Fruit fly (Drosophila melanogaster): ENCODE data around the gene bif.
A peak's percentile ranks its signal among the peaks of the same experiment; 100 is the strongest.

Gene bif

DNA sequence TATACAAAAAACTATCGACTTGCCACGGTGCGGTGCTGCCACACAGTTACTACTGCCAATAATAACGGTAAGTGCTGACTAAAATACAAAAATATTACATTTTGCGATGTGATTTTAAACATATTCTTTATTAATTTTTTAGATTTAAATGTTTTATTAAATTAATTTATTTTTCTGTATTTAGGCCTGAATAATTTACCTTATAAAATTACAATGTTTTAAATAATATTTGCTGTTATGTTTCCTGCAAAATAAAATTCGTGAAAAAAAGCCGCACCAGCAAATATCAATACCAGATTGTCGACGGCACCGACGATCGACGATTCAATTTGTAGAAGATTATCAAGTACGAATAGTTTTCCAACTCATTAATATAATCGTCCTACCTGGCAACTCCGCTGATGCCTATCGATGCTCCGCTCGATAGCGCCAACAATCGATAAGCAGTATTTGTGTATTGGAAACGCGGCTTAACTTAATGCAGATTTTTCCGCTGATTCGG, at the start of gene bif, which contains the start of gene Vlet (continued):
- TF ChIP-seq tx (GFP tag; optimal IDR thresholded peaks at IDR 0.05) (peak; percentile 29), maf-S (GFP tag; optimal IDR thresholded peaks at IDR 0.05) (no peak), CG15696 (tag; optimal IDR thresholded peaks at IDR 0.05) (peak; percentile 56), oc (tag; optimal IDR thresholded peaks at IDR 0.05) (peak; percentile 39), Optix (GFP tag; IDR thresholded peaks at IDR 0.05) (no peak), CG7556 (GFP tag; optimal IDR thresholded peaks at IDR 0.05) (peak; percentile 73), psq (GFP tag; optimal IDR thresholded peaks at IDR 0.05) (no peak), usp (GFP tag; optimal IDR thresholded peaks at IDR 0.05) (no peak), CG4707 (GFP tag; optimal IDR thresholded peaks at IDR 0.05) (no peak), Mrtf (GFP tag; IDR thresholded peaks at IDR 0.05) (no peak), nau (GFP tag; optimal IDR thresholded peaks at IDR 0.05) (no peak), CkIIα-i1 (GFP tag; IDR thresholded peaks at IDR 0.05) (no peak), zfh1 (GFP tag; IDR thresholded peaks at IDR 0.05) (0 out of 3 replicates have a peak, but pooled peaks have one; percentile 49), Lim3 (GFP tag; IDR thresholded peaks at IDR 0.05) (no peak), gfzf (GFP tag; optimal IDR thresholded peaks at IDR 0.05) (no peak), tgo (GFP tag; IDR thresholded peaks at IDR 0.05) (no peak; the same call in 2 of the 3 replicates), gcm2 (GFP tag; optimal IDR thresholded peaks at IDR 0.05) (no peak), unc-4 (GFP tag; IDR thresholded peaks at IDR 0.05; ENCODE audit: partially characterized antibody) (peak; percentile 59; the same call in 1 of the 2 replicates), CG15601 (tag; optimal IDR thresholded peaks at IDR 0.05) (peak; percentile 45), Doc3 (GFP tag; IDR thresholded peaks at IDR 0.05; ENCODE audit: partially characterized antibody) (0 out of 3 replicates have a peak, but pooled peaks have one; percentile 28), pita (GFP tag; optimal IDR thresholded peaks at IDR 0.05) (no peak), twi (tag; optimal IDR thresholded peaks at IDR 0.05) (peak; percentile 44), CG32772 (GFP tag; IDR thresholded peaks at IDR 0.05) (peak; percentile 59; the same call in 1 of the 2 replicates), Oli (tag; optimal IDR thresholded peaks at IDR 0.05) (peak; percentile 58), klu (GFP tag; IDR thresholded peaks at IDR 0.05) (peak; percentile 43; the same call in 1 of the 2 replicates), aop (GFP tag; IDR thresholded peaks at IDR 0.05) (no peak), CG18476 (GFP tag; optimal IDR thresholded peaks at IDR 0.05) (peak; percentile 19), gsb-n (tag; optimal IDR thresholded peaks at IDR 0.05) (peak; percentile 40), croc (GFP tag; conservative IDR thresholded peaks at IDR 0.05) (peak; percentile 23; the same call in 2 of the 3 replicates), p53 (GFP tag; optimal IDR thresholded peaks at IDR 0.05) (no peak), CG31388 (GFP tag; optimal IDR thresholded peaks at IDR 0.05) (peak; percentile 16), CG10209 (GFP tag; optimal IDR thresholded peaks at IDR 0.05) (peak; percentile 50), ham (GFP tag; IDR thresholded peaks at IDR 0.05) (no peak), pnt (GFP tag; optimal IDR thresholded peaks at IDR 0.05) (peak; percentile 43), Hr39 (optimal IDR thresholded peaks at IDR 0.05) (no peak), hkb (optimal IDR thresholded peaks at IDR 0.05) (no peak), hkb (GFP tag; IDR thresholded peaks at IDR 0.05) (no peak), CG31224 (GFP tag; IDR thresholded peaks at IDR 0.05) (no peak), CG12071 (GFP tag; optimal IDR thresholded peaks at IDR 0.05) (no peak), D19B (GFP tag; optimal IDR thresholded peaks at IDR 0.05) (peak; percentile 51), CG1603 (tag; optimal IDR thresholded peaks at IDR 0.05) (no peak), CG3407 (GFP tag; optimal IDR thresholded peaks at IDR 0.05) (peak; percentile 9), tna (GFP tag; IDR thresholded peaks at IDR 0.05; ENCODE audit: partially characterized antibody) (no peak), CG17568 (GFP tag; optimal IDR thresholded peaks at IDR 0.05) (no peak), CG12744 (GFP tag; optimal IDR thresholded peaks at IDR 0.05) (no peak), Hr51 (GFP tag; optimal IDR thresholded peaks at IDR 0.05) (peak in 1 of 2 experiments; percentile 44), cg (GFP tag; optimal IDR thresholded peaks at IDR 0.05) (no peak), CG10321 (GFP tag; IDR thresholded peaks at IDR 0.05) (no peak), Chrac-16 (GFP tag; optimal IDR thresholded peaks at IDR 0.05) (peak; percentile 64), CG1233 (GFP tag; optimal IDR thresholded peaks at IDR 0.05) (peak; percentile 62), CG17328 (GFP tag; IDR thresholded peaks at IDR 0.05) (no peak)

All from whole organism, embryonic.